Fruit fly (Drosophila melanogaster) ovary, adult (tissue): ENCODE results near the gene fusl.

ENCODE experiments used
- CG17801 ChIP-seq: fragments of 200-800 bp; optimal IDR thresholded peaks from 2 replicates; lab custom pipeline; 2019; ENCODE audit warnings: missing biosample characterization, mild to moderate bottlenecking, missing genetic modification characterization, moderate library complexity; ENCODE audit not compliant: partially characterized antibody

Gene fusl

DNA sequence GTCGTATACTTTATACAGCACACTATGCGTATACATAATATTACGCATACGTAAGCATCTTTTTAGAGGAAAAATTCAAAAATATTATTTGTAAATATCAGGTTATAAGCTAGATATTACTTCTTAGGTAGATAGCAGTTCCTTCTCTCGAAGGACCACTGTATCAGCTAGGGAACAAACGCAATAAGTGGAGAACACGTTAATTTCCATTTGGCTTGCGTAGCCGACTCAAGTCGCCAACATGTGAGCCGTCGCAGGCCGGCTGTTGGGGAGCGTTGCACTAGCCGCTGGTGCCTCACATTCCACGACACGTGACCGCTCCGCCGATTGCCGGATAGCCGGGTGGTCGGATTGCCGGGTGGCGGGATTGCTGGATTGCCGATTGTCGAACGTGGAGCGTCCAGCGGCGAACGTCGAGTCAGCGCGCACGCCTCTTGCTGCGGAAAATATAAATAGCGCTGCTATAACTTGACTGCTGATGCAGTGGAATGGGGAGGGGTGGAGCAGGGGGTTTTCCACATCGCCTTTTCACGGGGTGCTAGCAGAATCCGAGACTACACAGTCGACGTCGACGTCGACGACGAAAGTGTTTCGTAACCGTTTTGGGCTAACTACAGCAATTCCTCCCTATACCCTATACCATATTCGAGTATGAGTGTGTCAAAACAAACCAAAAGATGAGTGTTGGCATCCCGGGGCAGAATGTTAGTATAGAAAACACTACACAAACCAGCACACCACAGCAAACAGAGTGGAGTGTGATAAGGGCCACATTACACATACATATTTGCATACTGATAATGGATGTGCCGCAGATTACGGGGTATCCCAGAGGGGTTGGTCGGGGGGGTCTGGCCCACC lies 34.6 kb downstream of the fusl start:
- peak; percentile 68 for TF ChIP-seq CG17801 (GFP tag; lab: Kevin White, UChicago)

DNA sequence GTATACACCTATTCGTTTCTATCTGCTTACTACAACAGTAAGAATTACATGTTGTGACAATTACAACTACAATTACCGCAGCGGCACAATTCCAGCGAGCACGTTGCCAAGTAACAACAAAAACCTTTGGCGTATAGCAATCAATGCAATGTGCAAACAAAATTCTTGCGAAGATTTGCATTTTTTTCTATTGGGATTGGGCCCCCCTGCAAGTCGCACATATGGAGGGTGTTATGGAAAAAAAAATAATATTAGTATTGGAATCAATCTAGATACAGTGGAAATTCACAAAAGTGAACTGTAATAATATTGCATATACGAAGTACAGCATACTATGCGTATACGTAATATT lies 35.2 kb downstream of the fusl start:
- no peak for TF ChIP-seq CG17801 (GFP tag; lab: Kevin White, UChicago)

- TF ChIP-seq CG17801 (GFP tag; lab: Kevin White, UChicago) = peak; percentile 64
Measured at dm6 chr2L:5302284-5302683, 35.6 kb downstream of the fusl start.

dm6 chr2L:5300785-5301616 lies 36.9 kb downstream of the fusl start:
- TF ChIP-seq CG17801 (GFP tag; lab: Kevin White, UChicago) = no peak

DNA sequence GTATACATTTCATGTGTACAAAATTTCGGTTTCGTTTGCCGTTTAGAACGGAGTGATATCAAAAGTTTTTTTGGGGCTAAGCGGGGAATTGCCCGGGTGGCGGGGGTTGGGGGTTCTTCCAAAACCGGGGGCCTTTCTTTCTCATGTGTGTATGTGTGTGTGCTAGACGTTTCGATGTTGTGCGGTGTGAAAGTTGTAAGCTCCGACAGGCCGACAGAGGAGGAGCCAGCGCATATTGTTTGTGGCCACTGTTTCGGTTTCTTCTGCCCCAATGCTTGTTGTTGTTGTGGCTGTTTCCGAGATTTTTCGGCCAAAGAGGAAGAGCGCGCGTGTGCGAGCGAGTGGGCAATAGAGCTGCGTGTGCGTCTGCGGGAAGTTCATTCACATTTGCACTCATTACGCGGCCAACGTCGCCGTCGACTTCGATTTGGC lies 37.6 kb downstream of the fusl start:
- TF ChIP-seq CG17801 (GFP tag; lab: Kevin White, UChicago) = no peak

DNA sequence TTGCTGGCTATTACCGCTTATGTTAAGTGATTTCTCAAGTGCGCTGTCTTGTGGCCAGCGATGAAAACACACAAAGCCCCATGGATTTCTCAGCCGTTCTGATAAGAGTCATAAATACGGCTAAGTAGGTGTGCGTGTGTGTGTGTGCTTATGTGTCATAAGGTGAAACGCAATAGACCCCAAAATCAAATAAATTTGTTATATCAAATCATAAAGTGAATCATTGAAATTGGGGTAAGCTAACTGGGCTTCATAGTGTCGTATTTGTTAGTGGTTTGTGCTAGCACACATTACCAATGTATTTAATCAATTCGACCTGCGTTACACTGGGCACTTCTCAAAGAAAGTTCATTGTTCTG lies 38.3 kb downstream of the fusl start:
- TF ChIP-seq CG17801 (GFP tag; lab: Kevin White, UChicago) = no peak

- peak; percentile 88 for TF ChIP-seq CG17801 (GFP tag; lab: Kevin White, UChicago)
Measured at dm6 chr2L:5298978-5299627, 38.8 kb downstream of the fusl start.

dm6 chr2L:5297961-5298311 lies 39.9 kb downstream of the fusl start:
- no peak for TF ChIP-seq CG17801 (GFP tag; lab: Kevin White, UChicago)

- TF ChIP-seq CG17801 (GFP tag; lab: Kevin White, UChicago) = no peak
Measured at dm6 chr2L:5297289-5297960, 40.4 kb downstream of the fusl start.

DNA sequence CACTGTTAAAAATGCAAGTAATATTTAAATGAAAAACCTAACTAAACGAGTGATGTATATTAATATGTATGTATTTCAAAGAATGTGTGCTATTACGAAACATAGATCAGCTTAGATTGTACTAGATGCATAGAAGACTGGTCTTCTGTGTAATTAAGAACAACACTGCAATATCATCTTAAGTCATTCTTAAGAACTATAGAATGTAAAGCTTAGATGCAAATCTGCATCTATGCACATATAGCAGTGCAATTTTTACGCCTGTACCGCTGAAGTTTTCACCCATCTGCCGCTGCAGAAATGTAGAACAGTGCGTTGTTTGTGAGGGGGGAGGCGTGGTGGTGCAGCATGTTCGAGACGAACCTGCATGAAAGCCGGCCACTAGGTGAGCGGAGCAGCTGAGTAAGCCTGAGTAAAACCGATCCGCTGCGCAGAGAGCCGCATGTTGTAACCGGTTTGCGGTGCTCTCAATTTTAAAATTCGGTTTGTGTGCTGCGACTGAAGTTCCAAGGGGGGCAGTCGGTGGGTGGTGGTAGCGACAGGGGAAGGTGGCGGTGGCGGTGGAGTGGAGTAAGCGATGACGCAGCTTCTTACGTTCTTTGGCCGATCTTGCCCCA lies 41.1 kb downstream of the fusl start:
- peak; percentile 31 for TF ChIP-seq CG17801 (GFP tag; lab: Kevin White, UChicago)

DNA sequence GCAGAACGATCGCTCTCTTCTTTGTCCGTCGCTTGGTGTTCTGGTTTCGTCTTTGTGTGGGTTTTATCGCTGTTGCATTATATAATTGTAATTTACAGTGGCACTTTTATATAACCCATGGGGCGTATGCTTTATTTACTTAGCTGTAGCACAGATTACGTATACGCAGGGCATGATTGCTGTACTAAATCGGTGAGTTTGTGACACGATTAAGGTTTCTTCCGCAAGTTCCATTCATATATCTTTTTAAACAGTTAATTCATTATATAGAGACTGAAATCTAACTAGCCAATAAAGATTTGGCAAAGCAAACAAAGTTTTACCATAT lies 42.7 kb downstream of the fusl start:
- TF ChIP-seq CG17801 (GFP tag; lab: Kevin White, UChicago) = no peak

dm6 chr2L:5294392-5295244 lies 43.3 kb downstream of the fusl start:
- peak; percentile 17 for TF ChIP-seq CG17801 (GFP tag; lab: Kevin White, UChicago)

- peak; percentile 94 for TF ChIP-seq CG17801 (GFP tag; lab: Kevin White, UChicago)
Measured at dm6 chr2L:5292977-5293513, 44.8 kb downstream of the fusl start.
